Worm (Caenorhabditis elegans) whole organism, mixed stage, embryonic: Measurements from ENCODE around the gene best-15.
A peak's percentile ranks its signal among the peaks of the same experiment; 100 is the strongest.

Source experiments
- M03D4.4 ChIP-seq: sonication (generic microtip); optimal IDR thresholded peaks from 2 replicates; lab custom pipeline; 2017; ENCODE audit warnings: mild to moderate bottlenecking, missing genetic modification characterization, missing compliant biosample characterization
- hlh-1 ChIP-seq: fragments of 150-350 bp; optimal IDR thresholded peaks from 2 replicates; lab custom pipeline; 2014; ENCODE audit warnings: missing biosample characterization, missing genetic modification reagents, missing genetic modification characterization
- lin-13 ChIP-seq: fragments of 150-350 bp; optimal IDR thresholded peaks from 2 replicates; lab custom pipeline; 2014; ENCODE audit warnings: missing biosample characterization, missing genetic modification characterization
- mep-1 ChIP-seq: fragments of 150-350 bp; optimal IDR thresholded peaks from 2 replicates; lab custom pipeline; 2017; ENCODE audit warnings: missing biosample characterization, missing genetic modification reagents, missing genetic modification characterization, inconsistent platforms
- nhr-237 ChIP-seq: fragments of 150-350 bp; optimal IDR thresholded peaks from 2 replicates; lab custom pipeline; 2014; ENCODE audit warnings: missing biosample characterization, missing genetic modification characterization
- nhr-76 ChIP-seq: sonication (generic microtip); optimal IDR thresholded peaks from 2 replicates; lab custom pipeline; 2017; ENCODE audit warnings: missing biosample characterization, missing genetic modification characterization
- tbx-8 ChIP-seq: fragments of 200-800 bp; sonication (Bioruptor generic); optimal IDR thresholded peaks from 2 replicates; lab custom pipeline; 2018; ENCODE audit warnings: mild to moderate bottlenecking, missing genetic modification characterization, moderate library complexity, missing compliant biosample characterization
- unc-62 ChIP-seq: fragments of 150-350 bp; optimal IDR thresholded peaks from 2 replicates; lab custom pipeline; 2014; ENCODE audit warnings: missing biosample characterization, missing genetic modification reagents, missing genetic modification characterization

- TF ChIP-seq M03D4.4 (tag; lab: Kevin White, UChicago) = no peak
- TF ChIP-seq nhr-237 (tag; lab: Kevin White, UChicago) = no peak
- no peak for TF ChIP-seq lin-13
- no peak for TF ChIP-seq unc-62
- TF ChIP-seq mep-1 (tag; lab: Kevin White, UChicago) = no peak
- no peak for TF ChIP-seq nhr-76
- no peak for TF ChIP-seq tbx-8 (GFP tag; lab: Kevin White, UChicago)
- peak; percentile 77 for TF ChIP-seq hlh-1 (tag; lab: Kevin White, UChicago)
Observed at ce11 chrIV:10852403-10852802, 20.4 kb upstream of the best-15 start.
